Fruit fly (Drosophila melanogaster) whole organism, prepupa: ENCODE results near the gene CG31100.

Experiments used
- Blimp-1 ChIP-seq: fragments of 200-800 bp; sonication (Bioruptor generic); optimal IDR thresholded peaks from 3 replicates; lab custom pipeline; 2017; ENCODE audit warnings: missing biosample characterization, missing genetic modification characterization, mild to moderate bottlenecking, moderate library complexity, missing genetic modification reagents
- CG10631 ChIP-seq: fragments of 200-800 bp; sonication (Bioruptor generic); optimal IDR thresholded peaks from 2 replicates; lab custom pipeline; 2016; ENCODE audit warnings: missing biosample characterization, missing genetic modification characterization
- CG11294 ChIP-seq: fragments of 200-800 bp; sonication (Bioruptor generic); IDR thresholded peaks from 2 replicates; pipeline ENCODE4 v1.3.6; 2022; ENCODE audit warnings: missing biosample characterization, missing genetic modification characterization
- CG11762 ChIP-seq: fragments of 200-800 bp; sonication (Bioruptor generic); optimal IDR thresholded peaks from 3 replicates; lab custom pipeline; 2016; ENCODE audit warnings: missing biosample characterization, missing genetic modification characterization; ENCODE audit not compliant: insufficient read depth
- CG11902 ChIP-seq: fragments of 200-800 bp; sonication (Bioruptor generic); optimal IDR thresholded peaks from 3 replicates; lab custom pipeline; 2016; ENCODE audit warnings: missing biosample characterization, missing genetic modification characterization
- CG15336 ChIP-seq: fragments of 200-800 bp; sonication (Bioruptor generic); IDR thresholded peaks from 2 replicates; pipeline ENCODE4 v1.3.6; 2022; ENCODE audit warnings: missing biosample characterization, missing genetic modification characterization
- CG1621 ChIP-seq: fragments of 200-800 bp; sonication (Bioruptor generic); optimal IDR thresholded peaks from 3 replicates; lab custom pipeline; 2018; ENCODE audit warnings: missing biosample characterization, mild to moderate bottlenecking, missing genetic modification characterization
- CG16779 ChIP-seq: fragments of 200-800 bp; sonication (Bioruptor generic); optimal IDR thresholded peaks from 3 replicates; lab custom pipeline; 2017; ENCODE audit warnings: missing biosample characterization, mild to moderate bottlenecking, missing genetic modification characterization
- CG3032 ChIP-seq: fragments of 200-800 bp; optimal IDR thresholded peaks from 2 replicates; lab custom pipeline; 2019; ENCODE audit warnings: missing biosample characterization, mild to moderate bottlenecking, missing genetic modification characterization, moderate library complexity
- CG31627 ChIP-seq: fragments of 200-800 bp; sonication (Bioruptor generic); optimal IDR thresholded peaks from 3 replicates; lab custom pipeline; 2016; ENCODE audit warnings: missing biosample characterization, missing genetic modification characterization
- CG32006 ChIP-seq: fragments of 200-800 bp; sonication (Bioruptor generic); optimal IDR thresholded peaks from 3 replicates; lab custom pipeline; 2017; ENCODE audit warnings: missing biosample characterization, mild to moderate bottlenecking, missing genetic modification characterization
- CG34406 ChIP-seq: fragments of 200-800 bp; sonication (Bioruptor generic); optimal IDR thresholded peaks from 3 replicates; lab custom pipeline; 2016; ENCODE audit warnings: missing biosample characterization, missing genetic modification characterization
- CG4318 ChIP-seq: fragments of 200-800 bp; sonication (Bioruptor generic); optimal IDR thresholded peaks from 3 replicates; lab custom pipeline; 2017; ENCODE audit warnings: missing biosample characterization, mild to moderate bottlenecking, missing genetic modification characterization
- CG6163 ChIP-seq: fragments of 200-800 bp; sonication (Bioruptor generic); IDR thresholded peaks from 3 replicates; pipeline ENCODE4 v1.3.6; 2022; ENCODE audit warnings: missing biosample characterization, missing genetic modification characterization
- CG6276 ChIP-seq: fragments of 200-800 bp; sonication (Bioruptor generic); optimal IDR thresholded peaks from 2 replicates; lab custom pipeline; 2017; ENCODE audit warnings: missing biosample characterization, mild to moderate bottlenecking, missing genetic modification characterization
- CG6792 ChIP-seq: fragments of 200-800 bp; sonication (Bioruptor generic); optimal IDR thresholded peaks from 3 replicates; lab custom pipeline; 2016; ENCODE audit warnings: missing biosample characterization, missing genetic modification characterization
- CG6808 ChIP-seq: fragments of 200-800 bp; sonication (Bioruptor generic); optimal IDR thresholded peaks from 3 replicates; lab custom pipeline; 2017; ENCODE audit warnings: missing biosample characterization, missing genetic modification characterization, mild to moderate bottlenecking, moderate library complexity, missing genetic modification reagents
- CG6854 ChIP-seq: fragments of 200-800 bp; sonication (Bioruptor generic); optimal IDR thresholded peaks from 2 replicates; lab custom pipeline; 2017; ENCODE audit warnings: missing biosample characterization, mild to moderate bottlenecking, missing genetic modification characterization
- CG7368 ChIP-seq: fragments of 200-800 bp; sonication (Bioruptor generic); optimal IDR thresholded peaks from 3 replicates; lab custom pipeline; 2016; ENCODE audit warnings: missing biosample characterization, missing genetic modification characterization
- CG8119 ChIP-seq: fragments of 200-800 bp; sonication (Bioruptor generic); IDR thresholded peaks from 3 replicates; pipeline ENCODE4 v1.3.6; 2022; ENCODE audit warnings: missing biosample characterization, missing genetic modification characterization
- CG8319 ChIP-seq: fragments of 200-800 bp; sonication (Bioruptor generic); optimal IDR thresholded peaks from 3 replicates; lab custom pipeline; 2016; ENCODE audit warnings: missing biosample characterization, missing genetic modification characterization
- CG8632 ChIP-seq: fragments of 200-800 bp; sonication (Bioruptor generic); optimal IDR thresholded peaks from 3 replicates; lab custom pipeline; 2016; ENCODE audit warnings: missing biosample characterization, missing genetic modification characterization
- CG9139 ChIP-seq: fragments of 200-800 bp; sonication (Bioruptor generic); optimal IDR thresholded peaks from 3 replicates; lab custom pipeline; 2017; ENCODE audit warnings: missing biosample characterization, mild to moderate bottlenecking, missing genetic modification characterization
- Eip75B ChIP-seq: fragments of 200-800 bp; sonication (Bioruptor generic); optimal IDR thresholded peaks from 3 replicates; lab custom pipeline; 2016; ENCODE audit warnings: missing biosample characterization, missing genetic modification characterization
- Eip78C ChIP-seq: fragments of 200-800 bp; sonication (Bioruptor generic); peaks from one replicate; lab custom pipeline; 2016; ENCODE audit warnings: missing biosample characterization, missing genetic modification characterization
- Eip93F ChIP-seq: fragments of 200-800 bp; sonication (Bioruptor generic); optimal IDR thresholded peaks from 2 replicates; lab custom pipeline; 2016; ENCODE audit warnings: missing biosample characterization, mild to moderate bottlenecking, missing genetic modification characterization
- Ets21C ChIP-seq: fragments of 200-800 bp; sonication (Bioruptor generic); optimal IDR thresholded peaks from 3 replicates; lab custom pipeline; 2016; ENCODE audit warnings: missing biosample characterization, missing genetic modification characterization
- Ets96B ChIP-seq: fragments of 200-800 bp; optimal IDR thresholded peaks from 2 replicates; lab custom pipeline; 2019; ENCODE audit warnings: missing biosample characterization, mild to moderate bottlenecking, missing genetic modification characterization, moderate library complexity
- Gug ChIP-seq: fragments of 200-800 bp; sonication (Bioruptor generic); IDR thresholded peaks from 2 replicates; pipeline ENCODE4 v1.3.6; 2022; ENCODE audit warnings: missing biosample characterization, missing genetic modification characterization
- Hr38 ChIP-seq: sonication (Bioruptor generic); optimal IDR thresholded peaks from 2 replicates; lab custom pipeline; 2016; ENCODE audit warnings: missing biosample characterization, missing genetic modification characterization
- Hr39 ChIP-seq: fragments of 200-800 bp; sonication (Bioruptor generic); optimal IDR thresholded peaks from 2 replicates; lab custom pipeline; 2016; ENCODE audit warnings: missing biosample characterization, missing genetic modification characterization
- Hr4 ChIP-seq: fragments of 200-800 bp; sonication (Bioruptor generic); optimal IDR thresholded peaks from 3 replicates; lab custom pipeline; 2016; ENCODE audit warnings: missing biosample characterization, missing genetic modification characterization
- Lpt ChIP-seq: fragments of 200-800 bp; sonication (Bioruptor generic); optimal IDR thresholded peaks from 3 replicates; lab custom pipeline; 2016; ENCODE audit warnings: missing biosample characterization, missing genetic modification characterization
- OdsH ChIP-seq: fragments of 200-800 bp; sonication (Bioruptor generic); optimal IDR thresholded peaks from 3 replicates; lab custom pipeline; 2016; ENCODE audit warnings: missing biosample characterization, missing genetic modification characterization
- Smox ChIP-seq: fragments of 200-800 bp; sonication (Bioruptor generic); optimal IDR thresholded peaks from 3 replicates; lab custom pipeline; 2016; ENCODE audit warnings: missing biosample characterization, missing genetic modification characterization
- Sox102F ChIP-seq: fragments of 200-800 bp; sonication (Bioruptor generic); optimal IDR thresholded peaks from 2 replicates; lab custom pipeline; 2016; ENCODE audit warnings: missing biosample characterization, mild to moderate bottlenecking, missing genetic modification characterization
- Sox14 ChIP-seq: fragments of 200-800 bp; sonication (Bioruptor generic); optimal IDR thresholded peaks from 3 replicates; lab custom pipeline; 2016; ENCODE audit warnings: missing biosample characterization, missing genetic modification characterization
- Sox15 ChIP-seq: fragments of 200-800 bp; sonication (Bioruptor generic); optimal IDR thresholded peaks from 3 replicates; lab custom pipeline; 2016; ENCODE audit warnings: missing biosample characterization, missing genetic modification characterization
- achi ChIP-seq: fragments of 200-800 bp; sonication (Bioruptor generic); optimal IDR thresholded peaks from 3 replicates; lab custom pipeline; 2016; ENCODE audit warnings: missing biosample characterization, missing genetic modification characterization
- acj6 ChIP-seq: fragments of 200-800 bp; sonication (Bioruptor generic); optimal IDR thresholded peaks from 3 replicates; lab custom pipeline; 2016; ENCODE audit warnings: missing biosample characterization, missing genetic modification characterization
- dac ChIP-seq: fragments of 200-800 bp; sonication (Bioruptor generic); optimal IDR thresholded peaks from 2 replicates; lab custom pipeline; 2017; ENCODE audit warnings: missing biosample characterization, mild to moderate bottlenecking, missing genetic modification characterization
- eg ChIP-seq: fragments of 200-800 bp; sonication (Bioruptor generic); IDR thresholded peaks from 3 replicates; pipeline ENCODE4 v1.3.6; 2022; ENCODE audit warnings: missing biosample characterization, missing genetic modification characterization
- esn ChIP-seq: fragments of 200-800 bp; sonication (Bioruptor generic); optimal IDR thresholded peaks from 2 replicates; lab custom pipeline; 2016; ENCODE audit warnings: missing biosample characterization, mild to moderate bottlenecking, missing genetic modification characterization, moderate library complexity
- fd59A ChIP-seq: fragments of 200-800 bp; sonication (Bioruptor generic); optimal IDR thresholded peaks from 2 replicates; lab custom pipeline; 2017; ENCODE audit warnings: missing biosample characterization, mild to moderate bottlenecking, missing genetic modification characterization, missing genetic modification reagents
- fkh ChIP-seq: fragments of 200-800 bp; sonication (Bioruptor generic); optimal IDR thresholded peaks from 3 replicates; lab custom pipeline; 2017; ENCODE audit warnings: missing biosample characterization, mild to moderate bottlenecking, missing genetic modification characterization, moderate library complexity
- lz ChIP-seq: fragments of 200-800 bp; sonication (Bioruptor generic); optimal IDR thresholded peaks from 3 replicates; lab custom pipeline; 2016; ENCODE audit warnings: missing biosample characterization, missing genetic modification characterization
- net ChIP-seq: fragments of 200-800 bp; sonication (Bioruptor generic); optimal IDR thresholded peaks from 3 replicates; lab custom pipeline; 2016; ENCODE audit warnings: missing biosample characterization, missing genetic modification characterization
- pdm3 ChIP-seq: fragments of 200-800 bp; sonication (Bioruptor generic); optimal IDR thresholded peaks from 3 replicates; lab custom pipeline; 2016; ENCODE audit warnings: missing biosample characterization, missing genetic modification characterization
- salr ChIP-seq, 2 experiments: fragments of 200-800 bp; sonication (Bioruptor generic); optimal IDR thresholded peaks; 3 replicates each; lab custom pipeline; 2016 to 2018; ENCODE audit warnings: missing biosample characterization in 2 of 2, missing genetic modification characterization in 2 of 2, mild to moderate bottlenecking in 1 of 2
- spab ChIP-seq: fragments of 200-800 bp; sonication (Bioruptor generic); optimal IDR thresholded peaks from 2 replicates; lab custom pipeline; 2017; ENCODE audit warnings: missing biosample characterization, mild to moderate bottlenecking, missing genetic modification characterization, missing genetic modification reagents
- ss ChIP-seq, 2 experiments: fragments of 200-800 bp; sonication (Bioruptor generic); optimal IDR thresholded peaks; 2 replicates in 1 of 2; 3 replicates in 1 of 2; lab custom pipeline; 2017 to 2018; ENCODE audit warnings: mild to moderate bottlenecking in 2 of 2, missing biosample characterization in 2 of 2, missing genetic modification characterization in 2 of 2, moderate library complexity in 1 of 2
- topi ChIP-seq: fragments of 200-800 bp; sonication (Bioruptor generic); optimal IDR thresholded peaks from 3 replicates; lab custom pipeline; 2016; ENCODE audit warnings: missing biosample characterization, missing genetic modification characterization

CG31100 gene

DNA sequence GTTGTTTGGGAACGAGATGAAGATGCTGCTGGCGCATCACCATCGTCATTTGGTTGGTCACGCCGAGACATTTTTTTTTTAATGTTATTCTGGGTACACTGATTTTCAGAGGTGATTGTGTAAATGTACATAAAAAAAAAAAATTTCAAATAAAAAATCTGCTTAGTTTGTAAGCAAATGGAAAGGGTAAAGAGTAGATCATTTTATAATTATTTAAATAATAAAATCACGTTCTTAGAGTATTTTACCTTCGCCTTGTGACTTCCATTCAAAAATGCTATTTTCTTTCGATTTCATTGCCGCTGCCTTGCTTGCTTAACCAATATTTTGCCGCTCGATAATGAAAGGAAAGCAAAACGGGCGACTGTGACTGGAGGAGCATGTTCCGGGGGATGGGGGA lies 24.7 kb downstream of the CG31100 start:
- TF ChIP-seq CG6276 (GFP tag; lab: Kevin White, UChicago), result no peak
- TF ChIP-seq CG11762 (GFP tag; lab: Kevin White, UChicago), result peak; percentile 42
- peak; percentile 84 for TF ChIP-seq CG8632 (GFP tag; lab: Kevin White, UChicago)
- peak; percentile 68 for TF ChIP-seq Sox102F (GFP tag; lab: Kevin White, UChicago)
- peak in 1 of 2 experiments; percentile 43 for TF ChIP-seq salr (GFP tag; optimal IDR thresholded peaks at IDR 0.05; lab: Kevin White, UChicago)
- no peak for TF ChIP-seq CG4318 (GFP tag; lab: Kevin White, UChicago)
- TF ChIP-seq CG8119 (GFP tag; lab: Robert Waterston, UW), result peak; percentile 51; the same call in 2 of the 3 replicates
- peak; percentile 78 for TF ChIP-seq acj6 (GFP tag; lab: Kevin White, UChicago)
- peak; percentile 37 for TF ChIP-seq CG3032 (tag; lab: Kevin White, UChicago)
- TF ChIP-seq OdsH (GFP tag; lab: Kevin White, UChicago), result peak; percentile 73
- TF ChIP-seq dac (GFP tag; lab: Kevin White, UChicago), result no peak
- peak; percentile 55 for TF ChIP-seq Eip93F (GFP tag; lab: Kevin White, UChicago)
- peak in 1 of 2 experiments; percentile 27 for TF ChIP-seq ss (GFP tag; optimal IDR thresholded peaks at IDR 0.05; lab: Kevin White, UChicago)
- TF ChIP-seq Hr39 (GFP tag; lab: Kevin White, UChicago), result peak; percentile 64
- peak; percentile 49 for TF ChIP-seq spab (GFP tag; lab: Kevin White, UChicago)
- peak; percentile 78 for TF ChIP-seq lz
- TF ChIP-seq CG15336 (GFP tag; lab: Robert Waterston, UW), result peak; percentile 66
- no peak for TF ChIP-seq Gug (GFP tag; lab: Robert Waterston, UW)
- peak; percentile 16 for TF ChIP-seq fd59A (GFP tag; lab: Kevin White, UChicago)
- TF ChIP-seq net (GFP tag; lab: Kevin White, UChicago), result no peak
- TF ChIP-seq fkh (GFP tag; lab: Kevin White, UChicago), result no peak
- TF ChIP-seq Lpt, result no peak
- peak; percentile 70 for TF ChIP-seq CG10631
- no peak for TF ChIP-seq CG6854 (GFP tag; lab: Kevin White, UChicago)
- TF ChIP-seq Smox (GFP tag; lab: Kevin White, UChicago), result peak; percentile 86
- TF ChIP-seq CG31627 (GFP tag; lab: Kevin White, UChicago), result peak; percentile 69
- no peak for TF ChIP-seq CG1621
- peak; percentile 94 for TF ChIP-seq Eip78C
- peak; percentile 63; the same call in 2 of the 3 replicates for TF ChIP-seq CG6163 (GFP tag; lab: Robert Waterston, UW)
- TF ChIP-seq CG11294 (GFP tag; lab: Robert Waterston, UW), result no peak
- peak; percentile 75 for TF ChIP-seq pdm3 (GFP tag; lab: Kevin White, UChicago)
- peak; percentile 25 for TF ChIP-seq Hr4 (GFP tag; lab: Kevin White, UChicago)
- peak; percentile 69 for TF ChIP-seq Ets21C
- peak; percentile 25 for TF ChIP-seq CG9139 (GFP tag; lab: Kevin White, UChicago)
- peak; percentile 63 for TF ChIP-seq CG32006 (GFP tag; lab: Kevin White, UChicago)
- peak; percentile 56; the same call in 1 of the 3 replicates for TF ChIP-seq eg (GFP tag; lab: Robert Waterston, UW)
- peak; percentile 69 for TF ChIP-seq CG8319 (GFP tag; lab: Kevin White, UChicago)
- peak; percentile 51 for TF ChIP-seq CG6808 (GFP tag; lab: Kevin White, UChicago)
- peak; percentile 71 for TF ChIP-seq Sox14 (GFP tag; lab: Kevin White, UChicago)
- TF ChIP-seq CG11902 (GFP tag; lab: Kevin White, UChicago), result peak; percentile 79
- peak; percentile 30 for TF ChIP-seq CG7368 (GFP tag; lab: Kevin White, UChicago)
- peak; percentile 83 for TF ChIP-seq Blimp-1 (GFP tag; lab: Kevin White, UChicago)
- TF ChIP-seq achi (GFP tag; lab: Kevin White, UChicago), result peak; percentile 76
- TF ChIP-seq esn (GFP tag; lab: Kevin White, UChicago), result peak; percentile 88
- TF ChIP-seq CG16779 (tag; lab: Kevin White, UChicago), result no peak
- peak; percentile 90 for TF ChIP-seq CG34406 (GFP tag; lab: Kevin White, UChicago)
- peak; percentile 87 for TF ChIP-seq CG6792 (GFP tag; lab: Kevin White, UChicago)
- peak; percentile 71 for TF ChIP-seq Sox15
- TF ChIP-seq Hr38, result no peak
- TF ChIP-seq topi, result peak; percentile 84
- TF ChIP-seq Eip75B (GFP tag; lab: Kevin White, UChicago), result peak; percentile 51
- peak; percentile 13 for TF ChIP-seq Ets96B
